Fruit fly (Drosophila melanogaster) whole organism, wandering third instar larva: ENCODE data around the gene CG33912.

Source experiments
- Abd-B ChIP-seq: fragments of >200 bp; optimal IDR thresholded peaks from 2 replicates; lab custom pipeline; 2017; ENCODE audit warnings: missing biosample characterization, missing genetic modification characterization
- CG32264 ChIP-seq: fragments of 200-800 bp; sonication (Bioruptor generic); optimal IDR thresholded peaks from 2 replicates; lab custom pipeline; 2016; ENCODE audit warnings: missing biosample characterization, missing genetic modification characterization
- CG9705 ChIP-seq: fragments of 200-800 bp; sonication (Bioruptor generic); optimal IDR thresholded peaks from 2 replicates; lab custom pipeline; 2018; ENCODE audit warnings: missing biosample characterization, mild to moderate bottlenecking, missing genetic modification characterization
- CrebA ChIP-seq: fragments of 200-800 bp; sonication (Bioruptor generic); optimal IDR thresholded peaks from 2 replicates; lab custom pipeline; 2016; ENCODE audit warnings: missing biosample characterization, mild to moderate bottlenecking, missing genetic modification characterization, borderline replicate concordance
- Dfd ChIP-seq: fragments of >200 bp; optimal IDR thresholded peaks from 2 replicates; lab custom pipeline; 2017; ENCODE audit warnings: missing biosample characterization, missing genetic modification characterization
- Dif ChIP-seq: fragments of 200-275, 200-300 bp; sonication (Bioruptor generic); optimal IDR thresholded peaks from 2 replicates; lab custom pipeline; 2018; ENCODE audit warnings: missing biosample characterization, missing genetic modification characterization; ENCODE audit not compliant: partially characterized antibody
- GATAd ChIP-seq: sonication (Bioruptor generic); optimal IDR thresholded peaks from 2 replicates; lab custom pipeline; 2016; ENCODE audit warnings: missing biosample characterization, missing genetic modification characterization
- HLH106 ChIP-seq: fragments of 200-800 bp; optimal IDR thresholded peaks from 3 replicates; lab custom pipeline; 2019; ENCODE audit warnings: missing biosample characterization, mild to moderate bottlenecking, missing genetic modification characterization, moderate library complexity
- Hnf4 ChIP-seq: fragments of 200-800 bp; sonication (Bioruptor generic); optimal IDR thresholded peaks from 2 replicates; lab custom pipeline; 2016; ENCODE audit warnings: missing biosample characterization, mild to moderate bottlenecking, missing genetic modification characterization
- Hr78 ChIP-seq: fragments of >200 bp; optimal IDR thresholded peaks from 2 replicates; lab custom pipeline; 2017; ENCODE audit warnings: missing biosample characterization, missing genetic modification characterization
- Hr83 ChIP-seq: fragments of 200-300 bp; sonication (Bioruptor generic); optimal IDR thresholded peaks from 2 replicates; lab custom pipeline; 2016; ENCODE audit warnings: missing biosample characterization, mild to moderate bottlenecking, missing genetic modification characterization, moderate library complexity; ENCODE audit not compliant: poor library complexity, severe bottlenecking
- Jra ChIP-seq: sonication (Bioruptor generic); optimal IDR thresholded peaks from 2 replicates; lab custom pipeline; 2016; ENCODE audit warnings: missing biosample characterization, missing genetic modification characterization
- Mio ChIP-seq: sonication (Bioruptor generic); optimal IDR thresholded peaks from 2 replicates; lab custom pipeline; 2016; ENCODE audit warnings: missing biosample characterization, missing genetic modification characterization
- Myc ChIP-seq: fragments of >200 bp; optimal IDR thresholded peaks from 2 replicates; lab custom pipeline; 2017
- N ChIP-seq: fragments of >200 bp; optimal IDR thresholded peaks from 2 replicates; lab custom pipeline; 2018; ENCODE audit warnings: missing biosample characterization, missing external identifiers, missing genetic modification characterization
- OdsH ChIP-seq: fragments of 200-800 bp; sonication (Bioruptor generic); optimal IDR thresholded peaks from 2 replicates; lab custom pipeline; 2016; ENCODE audit warnings: missing biosample characterization, mild to moderate bottlenecking, missing genetic modification characterization
- Rel ChIP-seq, 2 experiments: fragments of 200-800 bp; sonication (Bioruptor generic) in 1 of 2; optimal IDR thresholded peaks; 2 replicates in 1 of 2; 3 replicates in 1 of 2; lab custom pipeline; 2016 to 2019; ENCODE audit warnings: mild to moderate bottlenecking in 2 of 2, missing biosample characterization in 2 of 2, missing genetic modification characterization in 2 of 2, moderate library complexity in 1 of 2
- Sp1 ChIP-seq: fragments of 200-800 bp; sonication (Bioruptor generic); optimal IDR thresholded peaks from 3 replicates; lab custom pipeline; 2019; ENCODE audit warnings: missing biosample characterization, mild to moderate bottlenecking, missing genetic modification characterization, moderate library complexity
- Vsx2 ChIP-seq: fragments of 200-300, 225-300 bp; sonication (Bioruptor generic); optimal IDR thresholded peaks from 2 replicates; lab custom pipeline; 2018; ENCODE audit warnings: missing biosample characterization, missing genetic modification characterization; ENCODE audit not compliant: partially characterized antibody
- br ChIP-seq: fragments of 200-800 bp; sonication (Bioruptor generic); optimal IDR thresholded peaks from 2 replicates; lab custom pipeline; 2016; ENCODE audit warnings: missing biosample characterization, missing genetic modification characterization
- brk ChIP-seq: fragments of 200-800 bp; sonication (Bioruptor generic); optimal IDR thresholded peaks from 2 replicates; lab custom pipeline; 2016; ENCODE audit warnings: missing biosample characterization, mild to moderate bottlenecking, missing genetic modification characterization
- dl ChIP-seq, 2 experiments: fragments of 175-275, 200-275 bp in 1 of 2; fragments of 200-275 bp in 1 of 2; sonication (Bioruptor generic); optimal IDR thresholded peaks; lab custom pipeline; 2018; ENCODE audit warnings: mild to moderate bottlenecking in 2 of 2, missing biosample characterization in 2 of 2, missing genetic modification characterization in 2 of 2, moderate library complexity in 2 of 2; ENCODE audit not compliant: partially characterized antibody in 2 of 2, insufficient read depth in 1 of 2
- dmrt93B ChIP-seq: fragments of 200-800 bp; sonication (Bioruptor generic); optimal IDR thresholded peaks from 2 replicates; lab custom pipeline; 2018; ENCODE audit warnings: missing biosample characterization, mild to moderate bottlenecking, missing genetic modification characterization
- dsf ChIP-seq: sonication (Bioruptor generic); optimal IDR thresholded peaks from 2 replicates; lab custom pipeline; 2016; ENCODE audit warnings: missing biosample characterization, missing genetic modification characterization, borderline replicate concordance
- ey ChIP-seq: fragments of 200-800 bp; sonication (Bioruptor generic); optimal IDR thresholded peaks from 2 replicates; lab custom pipeline; 2016; ENCODE audit warnings: missing biosample characterization, missing genetic modification characterization
- foxo ChIP-seq, 2 experiments: fragments of 200-800 bp; sonication (Bioruptor generic); optimal IDR thresholded peaks; 2 replicates in 1 of 2; 3 replicates in 1 of 2; lab custom pipeline; 2016 to 2017; ENCODE audit warnings: missing biosample characterization in 2 of 2, missing genetic modification characterization in 2 of 2
- fru ChIP-seq: fragments of 200-800 bp; sonication (Bioruptor generic); optimal IDR thresholded peaks from 3 replicates; lab custom pipeline; 2016; ENCODE audit warnings: missing biosample characterization, mild to moderate bottlenecking, missing genetic modification characterization
- h ChIP-seq: fragments of 200-800 bp; sonication (Bioruptor generic); optimal IDR thresholded peaks from 3 replicates; lab custom pipeline; 2016; ENCODE audit warnings: missing biosample characterization, mild to moderate bottlenecking, missing genetic modification characterization
- jim ChIP-seq: fragments of 175-275, 200-325 bp; sonication (Bioruptor generic); optimal IDR thresholded peaks from 2 replicates; lab custom pipeline; 2016; ENCODE audit warnings: missing biosample characterization, mild to moderate bottlenecking, missing genetic modification characterization
- lola ChIP-seq: fragments of >200 bp; optimal IDR thresholded peaks from 2 replicates; lab custom pipeline; 2017; ENCODE audit warnings: missing biosample characterization, missing genetic modification characterization
- pan ChIP-seq: fragments of >200 bp; optimal IDR thresholded peaks from 2 replicates; lab custom pipeline; 2017
- psq ChIP-seq: fragments of 200-800 bp; sonication (Bioruptor generic); optimal IDR thresholded peaks from 3 replicates; lab custom pipeline; 2017; ENCODE audit warnings: missing biosample characterization, mild to moderate bottlenecking, missing genetic modification characterization, moderate library complexity
- rgr ChIP-seq: fragments of 200-800 bp; sonication (Bioruptor generic); optimal IDR thresholded peaks from 3 replicates; lab custom pipeline; 2016; ENCODE audit warnings: missing biosample characterization, mild to moderate bottlenecking, missing genetic modification characterization
- sage ChIP-seq: fragments of 200-800 bp; sonication (Bioruptor generic); optimal IDR thresholded peaks from 2 replicates; lab custom pipeline; 2016; ENCODE audit warnings: missing biosample characterization, mild to moderate bottlenecking, missing genetic modification characterization
- sv ChIP-seq: fragments of 200-800 bp; sonication (Bioruptor generic); optimal IDR thresholded peaks from 3 replicates; lab custom pipeline; 2016; ENCODE audit warnings: missing biosample characterization, missing genetic modification characterization
- tai ChIP-seq: sonication (Bioruptor generic); optimal IDR thresholded peaks from 2 replicates; lab custom pipeline; 2016; ENCODE audit warnings: missing biosample characterization, missing genetic modification characterization
- usp ChIP-seq: fragments of >200 bp; optimal IDR thresholded peaks from 2 replicates; lab custom pipeline; 2017; ENCODE audit warnings: missing biosample characterization, missing genetic modification characterization
- woc ChIP-seq: sonication (Bioruptor generic); optimal IDR thresholded peaks from 2 replicates; lab custom pipeline; 2016; ENCODE audit warnings: missing biosample characterization, mild to moderate bottlenecking, missing genetic modification characterization

Gene CG33912

DNA sequence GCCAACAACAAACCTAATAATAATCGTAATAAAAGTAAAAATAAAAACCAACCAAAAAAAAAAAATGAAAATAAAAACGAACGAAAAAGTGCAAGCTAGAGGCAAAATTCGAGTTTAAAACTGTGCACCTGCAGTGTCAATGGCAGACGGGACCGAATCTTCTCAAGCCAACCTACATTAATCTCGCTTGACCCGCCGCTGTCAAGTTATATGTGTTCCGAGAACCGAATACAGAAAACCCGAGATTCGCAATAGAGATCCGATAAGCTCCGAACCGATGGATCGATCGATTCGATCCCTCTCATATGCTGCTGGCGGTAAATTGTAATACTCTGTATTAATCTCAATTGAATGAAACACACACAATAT lies 17.1 kb upstream of the CG33912 start:
- TF ChIP-seq Hr83 (GFP tag; lab: Kevin White, UChicago), result no peak
- TF ChIP-seq Vsx2, result no peak
- TF ChIP-seq tai (GFP tag; lab: Kevin White, UChicago), result no peak
- TF ChIP-seq dl (GFP tag; optimal IDR thresholded peaks at IDR 0.05; lab: Kevin White, UChicago; ENCODE audit: insufficient read depth in 1 of 2, partially characterized antibody in 2 of 2), result no peak
- TF ChIP-seq psq (GFP tag; lab: Kevin White, UChicago), result no peak
- TF ChIP-seq sage (GFP tag; lab: Kevin White, UChicago), result no peak
- TF ChIP-seq lola, result no peak
- TF ChIP-seq OdsH (GFP tag; lab: Kevin White, UChicago), result no peak
- no peak for TF ChIP-seq Myc (lab: Kevin White, UChicago)
- TF ChIP-seq Hnf4, result no peak
- TF ChIP-seq Hr78 (GFP tag; lab: Kevin White, UChicago), result no peak

dm6 chr3L:20771891-20772646 lies 16.6 kb upstream of the CG33912 start:
- TF ChIP-seq tai (GFP tag; lab: Kevin White, UChicago), result no peak
- TF ChIP-seq foxo (GFP tag; optimal IDR thresholded peaks at IDR 0.05; lab: Kevin White, UChicago), result peak in 1 of 2 experiments; percentile 80
- TF ChIP-seq Dif (GFP tag; lab: Kevin White, UChicago), result no peak
- peak; percentile 55 for TF ChIP-seq Jra (GFP tag; lab: Kevin White, UChicago)
- TF ChIP-seq sage (GFP tag; lab: Kevin White, UChicago), result peak; percentile 65
- no peak for TF ChIP-seq CG9705 (GFP tag; lab: Kevin White, UChicago)
- no peak for TF ChIP-seq lola
- peak; percentile 41 for TF ChIP-seq dmrt93B (GFP tag; lab: Kevin White, UChicago)
- TF ChIP-seq HLH106 (tag; lab: Kevin White, UChicago), result peak; percentile 68
- no peak for TF ChIP-seq N (GFP tag; lab: Kevin White, UChicago)
- TF ChIP-seq Mio (GFP tag; lab: Kevin White, UChicago), result no peak
- peak; percentile 55 for TF ChIP-seq sv (GFP tag; lab: Kevin White, UChicago)
- peak; percentile 72 for TF ChIP-seq br (GFP tag; lab: Kevin White, UChicago)
- peak; percentile 80 for TF ChIP-seq fru (GFP tag; lab: Kevin White, UChicago)
- TF ChIP-seq ey (GFP tag; lab: Kevin White, UChicago), result peak; percentile 71
- peak; percentile 73 for TF ChIP-seq Hnf4
- TF ChIP-seq Hr83 (GFP tag; lab: Kevin White, UChicago), result peak; percentile 31
- TF ChIP-seq dl (GFP tag; optimal IDR thresholded peaks at IDR 0.05; lab: Kevin White, UChicago; ENCODE audit: insufficient read depth in 1 of 2, partially characterized antibody in 2 of 2), result no peak
- TF ChIP-seq pan (lab: Kevin White, UChicago), result no peak
- TF ChIP-seq Abd-B (GFP tag; lab: Kevin White, UChicago), result no peak
- peak; percentile 76 for TF ChIP-seq Myc (lab: Kevin White, UChicago)
- TF ChIP-seq CrebA (GFP tag; lab: Kevin White, UChicago), result no peak
- TF ChIP-seq h, result peak; percentile 75
- TF ChIP-seq OdsH (GFP tag; lab: Kevin White, UChicago), result peak; percentile 78
- no peak for TF ChIP-seq Dfd (GFP tag; lab: Kevin White, UChicago)
- TF ChIP-seq Vsx2, result no peak
- peak; percentile 53 for TF ChIP-seq psq (GFP tag; lab: Kevin White, UChicago)
- no peak for TF ChIP-seq GATAd
- TF ChIP-seq woc, result peak; percentile 67
- no peak for TF ChIP-seq Hr78 (GFP tag; lab: Kevin White, UChicago)
- TF ChIP-seq usp (GFP tag; lab: Kevin White, UChicago), result no peak
- TF ChIP-seq dsf, result no peak
- TF ChIP-seq rgr (GFP tag; lab: Kevin White, UChicago), result peak; percentile 78
- TF ChIP-seq jim, result no peak
- no peak for TF ChIP-seq CG32264 (GFP tag; lab: Kevin White, UChicago)
- no peak for TF ChIP-seq Rel (GFP tag; optimal IDR thresholded peaks at IDR 0.05; lab: Kevin White, UChicago)
- no peak for TF ChIP-seq Rel (tag; optimal IDR thresholded peaks at IDR 0.05; lab: Kevin White, UChicago)
- TF ChIP-seq brk, result no peak
- peak; percentile 46 for TF ChIP-seq Sp1
- TF ChIP-seq, all 38 proteins: peak for 18
